Worm (Caenorhabditis elegans): ENCODE measurements around the gene nhr-182.

ce11 chrV:2278052-2278451 lies 18.3 kb upstream of the nhr-182 start, which contains the start of gene nhr-59:
- no peak for TF ChIP-seq T22C8.4 (GFP tag; IDR thresholded peaks at IDR 0.05)
- TF ChIP-seq flt-1 (GFP tag; IDR thresholded peaks at IDR 0.05), result no peak
- TF ChIP-seq ztf-23 (GFP tag; IDR thresholded peaks at IDR 0.05), result no peak
